Comparison of ENCODE assay signal across 5 worm cellular contexts in genomic region chrII:2804949-2805348, ce11.
A peak's percentile ranks its signal among the peaks of the same experiment; 100 is the strongest.
TF ChIP-seq lines count a peak whose summit lies in the region.

No protein-coding gene starts in this region.

TF ChIP-seq in whole organism, L1 larva, 84 proteins besides CTCF, POLR2A, EP300 and RAD21:
- TF ChIP-seq lin-35 (GFP tag; optimal IDR thresholded peaks at IDR 0.05; lab: Kevin White, UChicago) (peak in 1 of 2 experiments; percentile 65), lin-14 (GFP tag; optimal IDR thresholded peaks at IDR 0.05; lab: Kevin White, UChicago) (peak; percentile 49), nhr-19 (GFP tag; conservative IDR thresholded peaks at IDR 0.05; lab: Robert Waterston, UW) (0 out of 2 replicates have a peak, but pooled peaks have one; percentile 2), nhr-71 (tag; optimal IDR thresholded peaks at IDR 0.05; lab: Kevin White, UChicago) (peak; percentile 23), elt-3 (tag; optimal IDR thresholded peaks at IDR 0.05; lab: Kevin White, UChicago) (peak in 2 of 6 experiments; percentile 40 to 52), tbx-2 (tag; optimal IDR thresholded peaks at IDR 0.05; lab: Kevin White, UChicago) (peak; percentile 22), hlh-4 (tag; optimal IDR thresholded peaks at IDR 0.05; lab: Kevin White, UChicago) (no peak), zip-4 (GFP tag; optimal IDR thresholded peaks at IDR 0.05; lab: Kevin White, UChicago) (no peak), irx-1 (tag; optimal IDR thresholded peaks at IDR 0.05; lab: Kevin White, UChicago) (no peak), mdl-1 (tag; optimal IDR thresholded peaks at IDR 0.05; lab: Kevin White, UChicago) (peak in 1 of 2 experiments; percentile 28), nhr-85 (tag; lab: Kevin White, UChicago) (peak; percentile 14), snu-23 (GFP tag; optimal IDR thresholded peaks at IDR 0.05; lab: Kevin White, UChicago) (peak; percentile 40), nhr-20 (tag; optimal IDR thresholded peaks at IDR 0.05; lab: Kevin White, UChicago) (peak; percentile 4), lsy-2 (tag; optimal IDR thresholded peaks at IDR 0.05; lab: Kevin White, UChicago) (peak in 1 of 2 experiments; percentile 14), C16A3.4 (tag; optimal IDR thresholded peaks at IDR 0.05; lab: Kevin White, UChicago) (no peak), nhr-11 (tag; optimal IDR thresholded peaks at IDR 0.05; lab: Kevin White, UChicago) (no peak)

TF ChIP-seq in whole organism, L2 larva, 48 proteins besides CTCF, POLR2A, EP300 and RAD21:
- peak; percentile 56 for TF ChIP-seq nhr-25 (tag; optimal IDR thresholded peaks at IDR 0.05; lab: Kevin White, UChicago)
- peak; percentile 21 for TF ChIP-seq nhr-129 (tag; optimal IDR thresholded peaks at IDR 0.05; lab: Kevin White, UChicago)
- TF ChIP-seq unc-39 (tag; optimal IDR thresholded peaks at IDR 0.05; lab: Kevin White, UChicago) = no peak

TF ChIP-seq in whole organism, L3 larva, 47 proteins besides CTCF, POLR2A, EP300 and RAD21:
- TF ChIP-seq elt-3 (tag; optimal IDR thresholded peaks at IDR 0.05; lab: Kevin White, UChicago) (no peak), ama-1 (optimal IDR thresholded peaks at IDR 0.05; lab: Kevin White, UChicago) (no peak), hmg-11 (tag; optimal IDR thresholded peaks at IDR 0.05; lab: Kevin White, UChicago) (no peak), ztf-11 (tag; optimal IDR thresholded peaks at IDR 0.05; lab: Kevin White, UChicago) (no peak), elt-2 (tag; optimal IDR thresholded peaks at IDR 0.05; lab: Kevin White, UChicago) (peak; percentile 8), pha-4 (tag; optimal IDR thresholded peaks at IDR 0.05; lab: Kevin White, UChicago) (peak; percentile 42), mml-1 (tag; optimal IDR thresholded peaks at IDR 0.05; lab: Kevin White, UChicago) (no peak), eor-1 (tag; optimal IDR thresholded peaks at IDR 0.05; lab: Kevin White, UChicago) (no peak)

TF ChIP-seq in whole organism, L4 larva, 104 proteins besides CTCF, POLR2A, EP300 and RAD21 (continues in another document):
- no peak for TF ChIP-seq fos-1 (tag; optimal IDR thresholded peaks at IDR 0.05; lab: Kevin White, UChicago)
- peak; percentile 37 for TF ChIP-seq hlh-11 (tag; optimal IDR thresholded peaks at IDR 0.05; lab: Kevin White, UChicago)
- TF ChIP-seq rbr-2 (tag; optimal IDR thresholded peaks at IDR 0.05; lab: Kevin White, UChicago) = no peak
- no peak for TF ChIP-seq mxl-3 (GFP tag; optimal IDR thresholded peaks at IDR 0.05; lab: Kevin White, UChicago)
- TF ChIP-seq nhr-48 (tag; optimal IDR thresholded peaks at IDR 0.05; lab: Kevin White, UChicago) = peak; percentile 75
- TF ChIP-seq F44E2.7 (GFP tag; IDR thresholded peaks at IDR 0.05; lab: Robert Waterston, UW) = no peak
- no peak for TF ChIP-seq ama-1 (optimal IDR thresholded peaks at IDR 0.05; lab: Kevin White, UChicago)
- no peak for TF ChIP-seq ZK546.5 (tag; optimal IDR thresholded peaks at IDR 0.05; lab: Kevin White, UChicago)
- TF ChIP-seq lin-13 (GFP tag; optimal IDR thresholded peaks at IDR 0.05; lab: Kevin White, UChicago) = no peak
- TF ChIP-seq hmg-1.1 (GFP tag; IDR thresholded peaks at IDR 0.05; lab: Robert Waterston, UW) = no peak
- TF ChIP-seq nhr-11 (tag; optimal IDR thresholded peaks at IDR 0.05; lab: Kevin White, UChicago) = no peak
- TF ChIP-seq dmd-8 (GFP tag; IDR thresholded peaks at IDR 0.05; lab: Robert Waterston, UW) = no peak
- no peak for TF ChIP-seq mdt-29 (GFP tag; IDR thresholded peaks at IDR 0.05; lab: Robert Waterston, UW)
- no peak for TF ChIP-seq F49E8.2 (tag; optimal IDR thresholded peaks at IDR 0.05; lab: Kevin White, UChicago; ENCODE audit: borderline replicate concordance)
- no peak for TF ChIP-seq nhr-41 (GFP tag; IDR thresholded peaks at IDR 0.05; lab: Robert Waterston, UW)
- no peak for TF ChIP-seq Y105C5A.15 (GFP tag; IDR thresholded peaks at IDR 0.05; lab: Robert Waterston, UW)
- TF ChIP-seq saeg-2 (GFP tag; IDR thresholded peaks at IDR 0.05; lab: Robert Waterston, UW) = no peak
- no peak for TF ChIP-seq skn-1 (tag; optimal IDR thresholded peaks at IDR 0.05; lab: Kevin White, UChicago)
- TF ChIP-seq pqm-1 (tag; optimal IDR thresholded peaks at IDR 0.05; lab: Kevin White, UChicago) = no peak
- no peak for TF ChIP-seq unc-130 (GFP tag; optimal IDR thresholded peaks at IDR 0.05; lab: Kevin White, UChicago)
- 0 out of 2 replicates have a peak, but pooled peaks have one; percentile 15 for TF ChIP-seq php-3 (GFP tag; IDR thresholded peaks at IDR 0.05; lab: Robert Waterston, UW)
- TF ChIP-seq nhr-237 (tag; optimal IDR thresholded peaks at IDR 0.05; lab: Kevin White, UChicago) = no peak
- no peak for TF ChIP-seq lim-7 (GFP tag; IDR thresholded peaks at IDR 0.05; lab: Robert Waterston, UW)
- no peak for TF ChIP-seq aha-1 (tag; lab: Kevin White, UChicago)
- TF ChIP-seq ZK337.2 (GFP tag; IDR thresholded peaks at IDR 0.05; lab: Robert Waterston, UW) = no peak
- TF ChIP-seq nhr-10 (tag; optimal IDR thresholded peaks at IDR 0.05; lab: Kevin White, UChicago) = no peak
- no peak for TF ChIP-seq snpc-4 (tag; optimal IDR thresholded peaks at IDR 0.05; lab: Kevin White, UChicago)
- no peak for TF ChIP-seq mep-1 (tag; optimal IDR thresholded peaks at IDR 0.05; lab: Kevin White, UChicago)
- TF ChIP-seq nhr-28 (tag; optimal IDR thresholded peaks at IDR 0.05; lab: Kevin White, UChicago) = peak; percentile 32
- no peak for TF ChIP-seq mes-2 (tag; optimal IDR thresholded peaks at IDR 0.05; lab: Kevin White, UChicago; ENCODE audit: poor library complexity, severe bottlenecking)
- no peak for TF ChIP-seq tag-97 (GFP tag; IDR thresholded peaks at IDR 0.05; lab: Robert Waterston, UW)
- no peak for TF ChIP-seq D1046.2 (GFP tag; IDR thresholded peaks at IDR 0.05; lab: Robert Waterston, UW)
- no peak for TF ChIP-seq daf-8 (GFP tag; IDR thresholded peaks at IDR 0.05; lab: Robert Waterston, UW)
- no peak for TF ChIP-seq arid-1 (GFP tag; conservative IDR thresholded peaks at IDR 0.05; lab: Robert Waterston, UW)
- TF ChIP-seq zip-11 (GFP tag; IDR thresholded peaks at IDR 0.05; lab: Robert Waterston, UW) = no peak
- TF ChIP-seq daf-19 (GFP tag; conservative IDR thresholded peaks at IDR 0.05; lab: Robert Waterston, UW) = no peak

TF ChIP-seq in whole organism, young adult, 124 proteins besides CTCF, POLR2A, EP300 and RAD21:
- no peak for TF ChIP-seq rpc-1 (optimal IDR thresholded peaks at IDR 0.05; lab: Kevin White, UChicago)
- no peak for TF ChIP-seq rpc-1 (tag; optimal IDR thresholded peaks at IDR 0.05; lab: Kevin White, UChicago)
- TF ChIP-seq Y95B8A.8 (GFP tag; IDR thresholded peaks at IDR 0.05; lab: Robert Waterston, UW) = no peak
- no peak for TF ChIP-seq egl-44 (GFP tag; IDR thresholded peaks at IDR 0.05; lab: Robert Waterston, UW)
- TF ChIP-seq tbx-9 (tag; optimal IDR thresholded peaks at IDR 0.05; lab: Kevin White, UChicago; ENCODE audit: borderline replicate concordance) = no peak
- no peak for TF ChIP-seq snpc-3.4 (tag; optimal IDR thresholded peaks at IDR 0.05; lab: Kevin White, UChicago)
- no peak for TF ChIP-seq B0336.3 (GFP tag; IDR thresholded peaks at IDR 0.05; lab: Robert Waterston, UW)
- no peak for TF ChIP-seq lin-26 (GFP tag; IDR thresholded peaks at IDR 0.05; lab: Robert Waterston, UW)
- no peak for TF ChIP-seq F37B4.10 (GFP tag; IDR thresholded peaks at IDR 0.05; lab: Robert Waterston, UW)
- no peak for TF ChIP-seq cebp-1 (GFP tag; IDR thresholded peaks at IDR 0.05; lab: Robert Waterston, UW)
- peak; percentile 46 for TF ChIP-seq cebp-1 (tag; optimal IDR thresholded peaks at IDR 0.05; lab: Kevin White, UChicago)
- no peak for TF ChIP-seq F55B11.4 (tag; optimal IDR thresholded peaks at IDR 0.05; lab: Kevin White, UChicago; ENCODE audit: borderline replicate concordance, insufficient read depth)
- 0 out of 2 replicates have a peak, but pooled peaks have one; percentile 29 for TF ChIP-seq Y53G8AR.9 (GFP tag; conservative IDR thresholded peaks at IDR 0.05; lab: Robert Waterston, UW)
- TF ChIP-seq mcd-1 (GFP tag; IDR thresholded peaks at IDR 0.05; lab: Robert Waterston, UW) = 0 out of 2 replicates have a peak, but pooled peaks have one; percentile 25
- TF ChIP-seq hmg-1.2 (GFP tag; IDR thresholded peaks at IDR 0.05; lab: Robert Waterston, UW) = peak; percentile 81
- 0 out of 2 replicates have a peak, but pooled peaks have one; percentile 30 for TF ChIP-seq let-526 (GFP tag; IDR thresholded peaks at IDR 0.05; lab: Robert Waterston, UW)
- TF ChIP-seq ceh-100 (GFP tag; IDR thresholded peaks at IDR 0.05; lab: Robert Waterston, UW) = peak; percentile 10; the same call in 1 of the 2 replicates
- no peak for TF ChIP-seq ekl-4 (GFP tag; IDR thresholded peaks at IDR 0.05; lab: Robert Waterston, UW)
- peak; percentile 65 for TF ChIP-seq nhr-80 (tag; optimal IDR thresholded peaks at IDR 0.05; lab: Kevin White, UChicago)
